Worm (Caenorhabditis elegans) whole organism, young adult: Measurements from ENCODE around the gene Y75B12A.2.

Experiments used
- C06A6.2 ChIP-seq: fragments of 200-800 bp; sonication (Bioruptor generic); conservative IDR thresholded peaks from 2 replicates; pipeline ENCODE4 v1.3.6; 2022; ENCODE audit warnings: missing genetic modification characterization, missing compliant biosample characterization
- D2030.7 ChIP-seq: fragments of 200-800 bp; sonication (Bioruptor generic); IDR thresholded peaks from 2 replicates; pipeline ENCODE4 v1.3.6; 2022; ENCODE audit warnings: missing genetic modification reagents, missing genetic modification characterization, missing compliant biosample characterization
- F22D6.2 ChIP-seq: sonication (generic microtip); optimal IDR thresholded peaks from 2 replicates; lab custom pipeline; 2016; ENCODE audit warnings: mild to moderate bottlenecking, missing genetic modification characterization, missing compliant biosample characterization
- F23B12.7 ChIP-seq: sonication (generic microtip); optimal IDR thresholded peaks from 2 replicates; lab custom pipeline; 2017; ENCODE audit warnings: missing genetic modification characterization, mild to moderate bottlenecking, missing compliant biosample characterization, antibody characterized with exemption, moderate library complexity; ENCODE audit not compliant: insufficient read depth
- F33H1.4 ChIP-seq: fragments of 200-800 bp; sonication (Bioruptor generic); IDR thresholded peaks from 2 replicates; pipeline ENCODE4 v1.3.6; 2022; ENCODE audit warnings: missing genetic modification reagents, missing genetic modification characterization, missing compliant biosample characterization
- F55B11.4 ChIP-seq: sonication (generic microtip); optimal IDR thresholded peaks from 2 replicates; lab custom pipeline; 2016; ENCODE audit warnings: missing compliant biosample characterization, missing genetic modification characterization, borderline replicate concordance; ENCODE audit not compliant: insufficient read depth
- F57C9.4 ChIP-seq: sonication (generic microtip); optimal IDR thresholded peaks from 2 replicates; lab custom pipeline; 2017; ENCODE audit warnings: mild to moderate bottlenecking, missing genetic modification characterization, missing compliant biosample characterization
- K12H6.12 ChIP-seq: fragments of 200-800 bp; sonication (Bioruptor generic); optimal IDR thresholded peaks from 2 replicates; lab custom pipeline; 2018; ENCODE audit warnings: mild to moderate bottlenecking, missing genetic modification characterization, missing compliant biosample characterization
- Y53F4B.3 ChIP-seq: fragments of 200-800 bp; sonication (Bioruptor generic); IDR thresholded peaks from 2 replicates; pipeline ENCODE4 v1.3.6; 2022; ENCODE audit warnings: missing genetic modification reagents, missing genetic modification characterization, missing compliant biosample characterization
- ZK185.1 ChIP-seq: sonication (generic microtip); optimal IDR thresholded peaks from 2 replicates; lab custom pipeline; 2016; ENCODE audit warnings: mild to moderate bottlenecking, missing genetic modification characterization, missing compliant biosample characterization; ENCODE audit not compliant: poor library complexity, severe bottlenecking
- ama-1 ChIP-seq, 3 experiments: fragments of 150-350 bp in 1 of 3; sonication (generic microtip) in 2 of 3; optimal IDR thresholded peaks; 2 replicates each; lab custom pipeline; 2014 to 2018; ENCODE audit warnings: missing biosample characterization in 2 of 3, missing genetic modification characterization in 2 of 3, missing genetic modification reagents in 2 of 3
- attf-5 ChIP-seq: fragments of 200-800 bp; sonication (Bioruptor generic); optimal IDR thresholded peaks from 2 replicates; lab custom pipeline; 2018; ENCODE audit warnings: mild to moderate bottlenecking, missing genetic modification characterization, missing compliant biosample characterization
- ccch-3 ChIP-seq: fragments of 200-800 bp; sonication (Bioruptor generic); optimal IDR thresholded peaks from 2 replicates; lab custom pipeline; 2018; ENCODE audit warnings: mild to moderate bottlenecking, missing genetic modification characterization, missing compliant biosample characterization
- cebp-1 ChIP-seq, 2 experiments: fragments of 200-800 bp in 1 of 2; sonication (Bioruptor generic) in 1 of 2; sonication (generic microtip) in 1 of 2; IDR thresholded peaks in 1 of 2; optimal IDR thresholded peaks in 1 of 2; 2 replicates each; pipeline versions ENCODE4 v1.3.6 to Lab custom; 2017 to 2022; ENCODE audit warnings: missing compliant biosample characterization in 2 of 2, missing genetic modification characterization in 2 of 2, mild to moderate bottlenecking in 1 of 2, missing genetic modification reagents in 1 of 2, moderate library complexity in 1 of 2
- cebp-2 ChIP-seq: fragments of 200-800 bp; sonication (Bioruptor generic); IDR thresholded peaks from 2 replicates; pipeline ENCODE4 v1.3.6; 2022; ENCODE audit warnings: missing genetic modification characterization, missing compliant biosample characterization
- ceh-100 ChIP-seq: fragments of 200-800 bp; sonication (Bioruptor generic); IDR thresholded peaks from 2 replicates; pipeline ENCODE4 v1.3.6; 2022; ENCODE audit warnings: missing genetic modification reagents, missing genetic modification characterization, missing compliant biosample characterization
- dox-1 ChIP-seq: fragments of 200-800 bp; sonication (Bioruptor generic); IDR thresholded peaks from 2 replicates; pipeline ENCODE4 v1.3.6; 2022; ENCODE audit warnings: missing genetic modification reagents, missing genetic modification characterization, missing compliant biosample characterization
- egl-44 ChIP-seq: fragments of 200-800 bp; sonication (Bioruptor generic); IDR thresholded peaks from 2 replicates; pipeline ENCODE4 v1.3.6; 2022; ENCODE audit warnings: missing genetic modification reagents, missing genetic modification characterization, missing compliant biosample characterization
- him-1 ChIP-seq: sonication (generic microtip); optimal IDR thresholded peaks from 2 replicates; lab custom pipeline; 2016; ENCODE audit warnings: missing genotype, missing genetic modification reagents, missing genetic modification characterization, missing compliant biosample characterization
- hmg-1.2 ChIP-seq: fragments of 200-800 bp; sonication (Bioruptor generic); IDR thresholded peaks from 2 replicates; pipeline ENCODE4 v1.3.6; 2022; ENCODE audit warnings: missing genetic modification reagents, missing genetic modification characterization, missing compliant biosample characterization
- let-526 ChIP-seq: fragments of 200-800 bp; sonication (Bioruptor generic); IDR thresholded peaks from 2 replicates; pipeline ENCODE4 v1.3.6; 2022; ENCODE audit warnings: missing genetic modification reagents, missing genetic modification characterization, missing compliant biosample characterization
- let-607 ChIP-seq, 2 experiments: fragments of 200-800 bp in 1 of 2; sonication (Bioruptor generic) in 1 of 2; sonication (generic microtip) in 1 of 2; optimal IDR thresholded peaks; 2 replicates each; lab custom pipeline; 2016 to 2018; ENCODE audit warnings: mild to moderate bottlenecking in 2 of 2, missing compliant biosample characterization in 2 of 2, missing genetic modification characterization in 2 of 2, moderate library complexity in 2 of 2, missing genotype in 1 of 2
- lin-35 ChIP-seq, 3 experiments: fragments of 150-350 bp in 2 of 3; sonication (generic microtip) in 1 of 3; optimal IDR thresholded peaks; 2 replicates each; lab custom pipeline; 2014 to 2018; ENCODE audit warnings: missing biosample characterization in 3 of 3, missing genetic modification characterization in 3 of 3, missing genetic modification reagents in 3 of 3
- lin-54 ChIP-seq: fragments of 200-800 bp; sonication (Bioruptor generic); optimal IDR thresholded peaks from 2 replicates; lab custom pipeline; 2018; ENCODE audit warnings: mild to moderate bottlenecking, missing genetic modification characterization, missing compliant biosample characterization
- lir-1 ChIP-seq: fragments of 200-800 bp; sonication (Bioruptor generic); conservative IDR thresholded peaks from 2 replicates; pipeline ENCODE4 v1.3.6; 2022; ENCODE audit warnings: missing genetic modification reagents, missing genetic modification characterization, missing compliant biosample characterization
- lsy-27 ChIP-seq: sonication (generic microtip); optimal IDR thresholded peaks from 2 replicates; lab custom pipeline; 2017; ENCODE audit warnings: missing genetic modification characterization, mild to moderate bottlenecking, missing compliant biosample characterization, antibody characterized with exemption, missing genotype, borderline replicate concordance; ENCODE audit not compliant: insufficient read depth
- madf-3 ChIP-seq: fragments of 200-800 bp; sonication (Bioruptor generic); IDR thresholded peaks from 2 replicates; pipeline ENCODE4 v1.3.6; 2022; ENCODE audit warnings: missing genetic modification reagents, missing genetic modification characterization, missing compliant biosample characterization
- madf-6 ChIP-seq: fragments of 200-800 bp; sonication (Bioruptor generic); IDR thresholded peaks from 2 replicates; pipeline ENCODE4 v1.3.6; 2022; ENCODE audit warnings: missing genetic modification reagents, missing genetic modification characterization, missing compliant biosample characterization
- madf-8 ChIP-seq: fragments of 200-800 bp; sonication (Bioruptor generic); conservative IDR thresholded peaks from 2 replicates; pipeline ENCODE4 v1.3.6; 2022; ENCODE audit warnings: missing genetic modification reagents, missing genetic modification characterization, missing compliant biosample characterization
- mcd-1 ChIP-seq: fragments of 200-800 bp; sonication (Bioruptor generic); IDR thresholded peaks from 2 replicates; pipeline ENCODE4 v1.3.6; 2022; ENCODE audit warnings: missing genetic modification reagents, missing genetic modification characterization, missing compliant biosample characterization
- mel-28 ChIP-seq: sonication (generic microtip); optimal IDR thresholded peaks from 2 replicates; lab custom pipeline; 2016; ENCODE audit warnings: borderline replicate concordance, mild to moderate bottlenecking, missing genetic modification characterization, missing compliant biosample characterization
- mes-4 ChIP-seq: sonication (generic microtip); optimal IDR thresholded peaks from 2 replicates; lab custom pipeline; 2016; ENCODE audit warnings: missing genotype, missing genetic modification characterization, missing compliant biosample characterization
- mxl-1 ChIP-seq: sonication (generic microtip); optimal IDR thresholded peaks from 2 replicates; lab custom pipeline; 2016; ENCODE audit warnings: missing genetic modification characterization, missing compliant biosample characterization
- nfya-2 ChIP-seq: fragments of 200-800 bp; sonication (Bioruptor generic); IDR thresholded peaks from 2 replicates; pipeline ENCODE4 v1.3.6; 2022; ENCODE audit warnings: missing genetic modification reagents, missing genetic modification characterization, missing compliant biosample characterization
- nfyb-1 ChIP-seq: fragments of 200-800 bp; sonication (Bioruptor generic); IDR thresholded peaks from 2 replicates; pipeline ENCODE4 v1.3.6; 2022; ENCODE audit warnings: missing genetic modification reagents, missing genetic modification characterization, missing compliant biosample characterization
- rec-8 ChIP-seq, 2 experiments: sonication (generic microtip); optimal IDR thresholded peaks; 2 replicates each; lab custom pipeline; 2016; ENCODE audit warnings: mild to moderate bottlenecking in 2 of 2, missing genetic modification characterization in 2 of 2, missing genetic modification reagents in 2 of 2, missing genotype in 2 of 2, missing biosample characterization in 1 of 2, missing compliant biosample characterization in 1 of 2, moderate library complexity in 1 of 2
- rpc-1 ChIP-seq, 2 experiments: fragments of 150-350 bp in 1 of 2; sonication (generic microtip) in 1 of 2; optimal IDR thresholded peaks; 2 replicates each; lab custom pipeline; 2014 to 2018; ENCODE audit warnings: missing biosample characterization in 1 of 2, missing genetic modification characterization in 1 of 2, missing genetic modification reagents in 1 of 2, missing genotype in 1 of 2
- snpc-1.3 ChIP-seq: sonication (generic microtip); optimal IDR thresholded peaks from 2 replicates; lab custom pipeline; 2017; ENCODE audit warnings: missing genetic modification characterization, mild to moderate bottlenecking, missing compliant biosample characterization, antibody characterized with exemption, moderate library complexity, missing genotype, missing genetic modification reagents; ENCODE audit not compliant: insufficient read depth
- snpc-3.4 ChIP-seq: sonication (generic microtip); optimal IDR thresholded peaks from 2 replicates; lab custom pipeline; 2017; ENCODE audit warnings: missing genetic modification characterization, mild to moderate bottlenecking, missing compliant biosample characterization, antibody characterized with exemption, moderate library complexity, missing genotype, missing genetic modification reagents
- snpc-4 ChIP-seq, 5 experiments: fragments of 150-350 bp in 1 of 5; sonication (generic microtip) in 4 of 5; optimal IDR thresholded peaks; 2 replicates each; lab custom pipeline; 2014 to 2018; ENCODE audit warnings: missing genetic modification characterization in 5 of 5, missing biosample characterization in 3 of 5, antibody characterized with exemption in 2 of 5, mild to moderate bottlenecking in 2 of 5, missing compliant biosample characterization in 2 of 5, missing genotype in 2 of 5, moderate library complexity in 2 of 5, missing genetic modification reagents in 1 of 5
- somi-1 ChIP-seq: fragments of 200-800 bp; sonication (Bioruptor generic); optimal IDR thresholded peaks from 2 replicates; lab custom pipeline; 2018; ENCODE audit warnings: mild to moderate bottlenecking, missing genetic modification characterization, missing compliant biosample characterization
- unc-130 ChIP-seq: sonication (generic microtip); optimal IDR thresholded peaks from 2 replicates; lab custom pipeline; 2016; ENCODE audit warnings: missing genetic modification reagents, missing genetic modification characterization, missing compliant biosample characterization

Gene Y75B12A.2

ce11 chrV:15082291-15082690, 27.1 kb upstream of the Y75B12A.2 start, which contains the start of the genes C01G10.10 and C01G10.9 (continued):
- TF ChIP-seq F55B11.4 (tag; lab: Kevin White, UChicago): no peak
- peak; percentile 16 for TF ChIP-seq F23B12.7 (tag; lab: Kevin White, UChicago)
- TF ChIP-seq snpc-4 (GFP tag; optimal IDR thresholded peaks at IDR 0.05; lab: Kevin White, UChicago): no peak
- peak in 2 of 4 experiments; percentile 32 to 54 for TF ChIP-seq snpc-4 (tag; optimal IDR thresholded peaks at IDR 0.05; lab: Kevin White, UChicago)
- no peak for TF ChIP-seq mes-4 (tag; lab: Kevin White, UChicago)
- TF ChIP-seq rec-8 (tag; optimal IDR thresholded peaks at IDR 0.05; lab: Kevin White, UChicago): peak; percentile 28 to 34
- TF ChIP-seq K12H6.12 (tag; lab: Kevin White, UChicago): peak; percentile 2
- TF ChIP-seq hmg-1.2 (GFP tag; lab: Robert Waterston, UW): no peak
- TF ChIP-seq mel-28: no peak
- TF ChIP-seq mcd-1 (GFP tag; lab: Robert Waterston, UW): peak; percentile 68
- TF ChIP-seq snpc-3.4 (tag; lab: Kevin White, UChicago): peak; percentile 18
- no peak for TF ChIP-seq cebp-1 (GFP tag; IDR thresholded peaks at IDR 0.05; lab: Robert Waterston, UW)
- peak; percentile 31 for TF ChIP-seq cebp-1 (tag; optimal IDR thresholded peaks at IDR 0.05; lab: Kevin White, UChicago)
- TF ChIP-seq unc-130 (GFP tag; lab: Kevin White, UChicago): peak; percentile 82
- TF ChIP-seq ceh-100 (GFP tag; lab: Robert Waterston, UW): peak; percentile 43; the same call in 1 of the 2 replicates
- 0 out of 2 replicates have a peak, but pooled peaks have one; percentile 18 for TF ChIP-seq dox-1
- peak; percentile 50 for TF ChIP-seq lin-54 (GFP tag; lab: Kevin White, UChicago)
- no peak for TF ChIP-seq snpc-1.3 (tag; lab: Kevin White, UChicago)

- TF ChIP-seq K12H6.12 (tag; lab: Kevin White, UChicago) (no peak), let-526 (GFP tag; lab: Robert Waterston, UW) (no peak), F57C9.4 (tag; lab: Kevin White, UChicago) (peak; percentile 4), rpc-1 (optimal IDR thresholded peaks at IDR 0.05; lab: Kevin White, UChicago) (no peak), rpc-1 (tag; optimal IDR thresholded peaks at IDR 0.05; lab: Kevin White, UChicago) (no peak), lin-35 (GFP tag; optimal IDR thresholded peaks at IDR 0.05; lab: Kevin White, UChicago) (no peak), cebp-1 (GFP tag; IDR thresholded peaks at IDR 0.05; lab: Robert Waterston, UW) (no peak), cebp-1 (tag; optimal IDR thresholded peaks at IDR 0.05; lab: Kevin White, UChicago) (peak; percentile 65), Y53F4B.3 (no peak), snpc-3.4 (tag; lab: Kevin White, UChicago) (no peak), ccch-3 (GFP tag; lab: Kevin White, UChicago) (no peak), F22D6.2 (tag; lab: Kevin White, UChicago) (no peak), cebp-2 (GFP tag; lab: Robert Waterston, UW) (0 out of 2 replicates have a peak, but pooled peaks have one; percentile 35), him-1 (tag; lab: Kevin White, UChicago) (no peak), D2030.7 (GFP tag; lab: Robert Waterston, UW) (peak; percentile 45), madf-3 (GFP tag; lab: Robert Waterston, UW) (peak; percentile 58; the same call in 1 of the 2 replicates), C06A6.2 (no peak), madf-8 (GFP tag; lab: Robert Waterston, UW) (no peak), somi-1 (GFP tag; lab: Kevin White, UChicago) (no peak), ama-1 (optimal IDR thresholded peaks at IDR 0.05; lab: Kevin White, UChicago) (peak; percentile 68), ama-1 (GFP tag; optimal IDR thresholded peaks at IDR 0.05; lab: Kevin White, UChicago) (peak in 1 of 2 experiments; percentile 80), egl-44 (GFP tag; lab: Robert Waterston, UW) (no peak), attf-5 (GFP tag; lab: Kevin White, UChicago) (peak; percentile 14), lir-1 (GFP tag; lab: Robert Waterston, UW) (no peak), snpc-1.3 (tag; lab: Kevin White, UChicago) (no peak), let-607 (tag; optimal IDR thresholded peaks at IDR 0.05; lab: Kevin White, UChicago) (no peak), F33H1.4 (GFP tag; lab: Robert Waterston, UW) (no peak), lsy-27 (tag; lab: Kevin White, UChicago) (no peak), nfya-2 (GFP tag; lab: Robert Waterston, UW) (no peak), ZK185.1 (peak; percentile 30), nfyb-1 (GFP tag; lab: Robert Waterston, UW) (0 out of 2 replicates have a peak, but pooled peaks have one; percentile 27), madf-6 (GFP tag; lab: Robert Waterston, UW) (peak; percentile 64), mxl-1 (tag; lab: Kevin White, UChicago) (no peak)
Measured at ce11 chrV:15083659-15084058, 25.7 kb upstream of the Y75B12A.2 start.
